Worm (Caenorhabditis elegans): ENCODE results near the gene mrpl-21.

Gene mrpl-21

ce11 chrIII:4283175-4283574, 39.8 kb upstream of the mrpl-21 start (continued):
- TF ChIP-seq ces-1 (GFP tag; optimal IDR thresholded peaks at IDR 0.05) (no peak), nhr-90 (tag; optimal IDR thresholded peaks at IDR 0.05; ENCODE audit: poor library complexity) (no peak), lir-3 (tag; optimal IDR thresholded peaks at IDR 0.05; ENCODE audit: poor library complexity) (peak; percentile 53), unc-130 (tag; optimal IDR thresholded peaks at IDR 0.05) (peak; percentile 58), ceh-8 (GFP tag; optimal IDR thresholded peaks at IDR 0.05) (no peak), lin-35 (GFP tag; optimal IDR thresholded peaks at IDR 0.05) (no peak), pqm-1 (tag; optimal IDR thresholded peaks at IDR 0.05) (no peak), efl-3 (GFP tag; optimal IDR thresholded peaks at IDR 0.05) (no peak), C04F5.9 (tag; optimal IDR thresholded peaks at IDR 0.05) (no peak), rnt-1 (tag; optimal IDR thresholded peaks at IDR 0.05) (peak; percentile 88), unc-98 (GFP tag; IDR thresholded peaks at IDR 0.05) (no peak), snu-23 (GFP tag; optimal IDR thresholded peaks at IDR 0.05) (peak; percentile 47), nhr-77 (tag; optimal IDR thresholded peaks at IDR 0.05) (no peak), isw-1 (GFP tag; IDR thresholded peaks at IDR 0.05) (no peak), hpl-2 (GFP tag; optimal IDR thresholded peaks at IDR 0.05) (no peak), ama-1 (optimal IDR thresholded peaks at IDR 0.05) (no peak), vab-15 (tag; optimal IDR thresholded peaks at IDR 0.05) (no peak), ceh-88 (GFP tag; IDR thresholded peaks at IDR 0.05) (no peak), unc-62 (GFP tag; optimal IDR thresholded peaks at IDR 0.05) (no peak), sup-37 (GFP tag; optimal IDR thresholded peaks at IDR 0.05) (no peak), efl-1 (optimal IDR thresholded peaks at IDR 0.05) (peak in 1 of 2 experiments; percentile 26), efl-1 (GFP tag; optimal IDR thresholded peaks at IDR 0.05 in 1 of 2) (peak; percentile 2 to 71), lin-15B (tag; optimal IDR thresholded peaks at IDR 0.05) (no peak), nhr-76 (tag; optimal IDR thresholded peaks at IDR 0.05) (no peak), aha-1 (tag; optimal IDR thresholded peaks at IDR 0.05) (no peak), tbx-2 (tag; optimal IDR thresholded peaks at IDR 0.05) (no peak)

- no peak for TF ChIP-seq ets-5 (GFP tag; IDR thresholded peaks at IDR 0.05)
- peak; percentile 91 for TF ChIP-seq C16A3.4 (tag; optimal IDR thresholded peaks at IDR 0.05)
- peak; percentile 77 for TF ChIP-seq unc-98 (GFP tag; IDR thresholded peaks at IDR 0.05)
- peak; percentile 91 for TF ChIP-seq C04F5.9 (tag; optimal IDR thresholded peaks at IDR 0.05)
- TF ChIP-seq dsc-1 (tag; optimal IDR thresholded peaks at IDR 0.05) = peak; percentile 99
- TF ChIP-seq nhr-19 (GFP tag; conservative IDR thresholded peaks at IDR 0.05) = peak; percentile 98
- peak; percentile 91 for TF ChIP-seq zip-4 (GFP tag; optimal IDR thresholded peaks at IDR 0.05)
- TF ChIP-seq C34B4.2 (tag; optimal IDR thresholded peaks at IDR 0.05) = peak; percentile 12
- TF ChIP-seq skn-1 (tag; optimal IDR thresholded peaks at IDR 0.05) = peak; percentile 86
- peak; percentile 100 for TF ChIP-seq unc-86 (tag; optimal IDR thresholded peaks at IDR 0.05)
- peak; percentile 69 to 85 for TF ChIP-seq lin-35 (GFP tag; optimal IDR thresholded peaks at IDR 0.05)
- TF ChIP-seq unc-30 (tag; optimal IDR thresholded peaks at IDR 0.05) = peak; percentile 30
- peak; percentile 92 for TF ChIP-seq mab-9 (GFP tag; IDR thresholded peaks at IDR 0.05)
- TF ChIP-seq lin-39 (tag; optimal IDR thresholded peaks at IDR 0.05) = peak; percentile 84
- peak; percentile 55 for TF ChIP-seq unc-130 (tag; optimal IDR thresholded peaks at IDR 0.05)
- TF ChIP-seq elt-2 (tag; optimal IDR thresholded peaks at IDR 0.05) = peak; percentile 91
- peak; percentile 90 to 99 for TF ChIP-seq egl-27 (tag; optimal IDR thresholded peaks at IDR 0.05)
- TF ChIP-seq alr-1 (tag; optimal IDR thresholded peaks at IDR 0.05; ENCODE audit: borderline replicate concordance) = no peak
- peak; percentile 87 for TF ChIP-seq snpc-4 (tag; optimal IDR thresholded peaks at IDR 0.05)
- peak; percentile 27 for TF ChIP-seq ceh-63 (GFP tag; optimal IDR thresholded peaks at IDR 0.05)
- peak in 4 of 6 experiments; percentile 19 to 90 (median 66) for TF ChIP-seq elt-3 (tag; optimal IDR thresholded peaks at IDR 0.05)
- peak; percentile 99 for TF ChIP-seq fkh-8 (tag; optimal IDR thresholded peaks at IDR 0.05)
- TF ChIP-seq tbx-2 (tag; optimal IDR thresholded peaks at IDR 0.05) = peak; percentile 100
- peak; percentile 81 to 86 for TF ChIP-seq efl-1 (optimal IDR thresholded peaks at IDR 0.05)
- TF ChIP-seq efl-1 (GFP tag; optimal IDR thresholded peaks at IDR 0.05 in 1 of 2) = peak; percentile 65 to 97
- peak; percentile 100 for TF ChIP-seq nhr-20 (tag; optimal IDR thresholded peaks at IDR 0.05)
- peak; percentile 96 for TF ChIP-seq sup-37 (GFP tag; optimal IDR thresholded peaks at IDR 0.05)
- TF ChIP-seq lsy-2 (tag; optimal IDR thresholded peaks at IDR 0.05) = peak; percentile 91 to 94
- peak in 1 of 2 experiments; percentile 97 for TF ChIP-seq ztf-11 (tag; optimal IDR thresholded peaks at IDR 0.05)
- peak; percentile 88 for TF ChIP-seq vab-15 (tag; optimal IDR thresholded peaks at IDR 0.05)
- peak; percentile 99 for TF ChIP-seq nhr-90 (tag; optimal IDR thresholded peaks at IDR 0.05; ENCODE audit: poor library complexity)
- TF ChIP-seq ceh-88 (GFP tag; IDR thresholded peaks at IDR 0.05) = peak; percentile 94
- TF ChIP-seq aha-1 (tag; optimal IDR thresholded peaks at IDR 0.05) = peak; percentile 79
- peak; percentile 48 for TF ChIP-seq lin-15B (tag; optimal IDR thresholded peaks at IDR 0.05)
- TF ChIP-seq ceh-82 (tag; optimal IDR thresholded peaks at IDR 0.05) = peak; percentile 69 to 84 (median 73)
- TF ChIP-seq fos-1 (tag; optimal IDR thresholded peaks at IDR 0.05) = peak; percentile 73
Observed at ce11 chrIII:4281955-4282618, 38.7 kb upstream of the mrpl-21 start.

Measured in whole organism, L1 larva.